Worm (Caenorhabditis elegans) whole organism, L2 larva: ENCODE measurements around the gene tnt-2.
"Not testable (repeated sequence)": the region's sequence is repeated elsewhere in the genome, so short reads cannot be mapped to it uniquely, and the experiment has no call there.

Experiments used
- C34F6.9 ChIP-seq: fragments of 150-350 bp; optimal IDR thresholded peaks from 2 replicates; lab custom pipeline; 2014; ENCODE audit warnings: missing biosample characterization, missing genetic modification characterization
- F13H6.1 ChIP-seq: sonication (generic microtip); optimal IDR thresholded peaks from 2 replicates; lab custom pipeline; 2016; ENCODE audit warnings: missing genetic modification characterization, missing compliant biosample characterization
- Y55F3AM.14 ChIP-seq: fragments of 200-800 bp; sonication (Bioruptor generic); optimal IDR thresholded peaks from 2 replicates; lab custom pipeline; 2018; ENCODE audit warnings: mild to moderate bottlenecking, missing genetic modification characterization, missing compliant biosample characterization
- aly-2 ChIP-seq: fragments of 150-350 bp; optimal IDR thresholded peaks from 2 replicates; lab custom pipeline; 2014; ENCODE audit warnings: missing biosample characterization, missing genetic modification characterization
- ama-1 ChIP-seq: fragments of 150-350 bp; optimal IDR thresholded peaks from 2 replicates; lab custom pipeline; 2018; ENCODE audit warnings: inconsistent platforms
- blmp-1 ChIP-seq: sonication (generic microtip); optimal IDR thresholded peaks from 2 replicates; lab custom pipeline; 2017; ENCODE audit warnings: missing genetic modification characterization, mild to moderate bottlenecking, missing compliant biosample characterization, antibody characterized with exemption, moderate library complexity; ENCODE audit not compliant: insufficient read depth
- ceh-16 ChIP-seq: fragments of 150-350 bp; optimal IDR thresholded peaks from 2 replicates; lab custom pipeline; 2014; ENCODE audit warnings: missing biosample characterization, missing genetic modification characterization
- ceh-82 ChIP-seq: fragments of 150-350 bp; optimal IDR thresholded peaks from 2 replicates; lab custom pipeline; 2014; ENCODE audit warnings: missing biosample characterization, missing genetic modification characterization
- crh-2 ChIP-seq: sonication (generic microtip); optimal IDR thresholded peaks from 2 replicates; lab custom pipeline; 2017; ENCODE audit warnings: missing biosample characterization, missing genetic modification characterization
- egl-27 ChIP-seq: sonication (generic microtip); optimal IDR thresholded peaks from 3 replicates; lab custom pipeline; 2017; ENCODE audit warnings: missing biosample characterization, missing genetic modification reagents, missing genetic modification characterization
- elt-1 ChIP-seq: fragments of 150-350 bp; optimal IDR thresholded peaks from 2 replicates; lab custom pipeline; 2014; ENCODE audit warnings: missing biosample characterization, missing genetic modification characterization
- fos-1 ChIP-seq: fragments of 150-350 bp; optimal IDR thresholded peaks from 2 replicates; lab custom pipeline; 2014; ENCODE audit warnings: missing biosample characterization, missing genetic modification characterization
- lin-11 ChIP-seq: fragments of 150-350 bp; sonication (generic microtip); optimal IDR thresholded peaks from 2 replicates; lab custom pipeline; 2014; ENCODE audit warnings: missing biosample characterization, missing genetic modification characterization, inconsistent platforms, mixed read lengths
- lin-13 ChIP-seq: fragments of 150-350 bp; optimal IDR thresholded peaks from 2 replicates; lab custom pipeline; 2014; ENCODE audit warnings: missing biosample characterization, missing genetic modification reagents, missing genetic modification characterization
- lsy-2 ChIP-seq, 2 experiments: fragments of 150-350 bp in 1 of 2; sonication (generic microtip) in 1 of 2; optimal IDR thresholded peaks; 2 replicates each; lab custom pipeline; 2014 to 2017; ENCODE audit warnings: missing biosample characterization in 2 of 2, missing genetic modification characterization in 2 of 2
- mab-5 ChIP-seq: fragments of 150-350 bp; optimal IDR thresholded peaks from 2 replicates; lab custom pipeline; 2014; ENCODE audit warnings: missing biosample characterization, missing genetic modification characterization
- mbf-1 ChIP-seq: sonication (generic microtip); optimal IDR thresholded peaks from 2 replicates; lab custom pipeline; 2017; ENCODE audit warnings: missing biosample characterization, missing genetic modification characterization
- nhr-10 ChIP-seq: sonication (generic microtip); optimal IDR thresholded peaks from 2 replicates; lab custom pipeline; 2017; ENCODE audit warnings: missing biosample characterization, missing genetic modification characterization
- nhr-129 ChIP-seq: fragments of 150-350 bp; optimal IDR thresholded peaks from 2 replicates; lab custom pipeline; 2014; ENCODE audit warnings: missing biosample characterization, missing genetic modification characterization
- nhr-21 ChIP-seq: fragments of 150-350 bp; optimal IDR thresholded peaks from 2 replicates; lab custom pipeline; 2014; ENCODE audit warnings: missing biosample characterization, missing genetic modification characterization
- nhr-237 ChIP-seq: fragments of 150-350 bp; optimal IDR thresholded peaks from 2 replicates; lab custom pipeline; 2014; ENCODE audit warnings: missing biosample characterization, missing genetic modification characterization
- nhr-25 ChIP-seq: fragments of 150-350 bp; sonication (generic microtip); optimal IDR thresholded peaks from 3 replicates; lab custom pipeline; 2014; ENCODE audit warnings: missing biosample characterization, missing genetic modification characterization
- nhr-6 ChIP-seq: fragments of 150-350 bp; optimal IDR thresholded peaks from 2 replicates; lab custom pipeline; 2014; ENCODE audit warnings: missing biosample characterization, missing genetic modification characterization
- peb-1 ChIP-seq: fragments of 150-350 bp; optimal IDR thresholded peaks from 2 replicates; lab custom pipeline; 2014; ENCODE audit warnings: missing biosample characterization, missing genetic modification characterization
- sem-4 ChIP-seq: fragments of 150-350 bp; optimal IDR thresholded peaks from 2 replicates; lab custom pipeline; 2014; ENCODE audit warnings: missing biosample characterization, missing genetic modification reagents, missing genetic modification characterization
- sma-3 ChIP-seq: sonication (generic microtip); optimal IDR thresholded peaks from 2 replicates; lab custom pipeline; 2016; ENCODE audit warnings: missing genetic modification reagents, missing genetic modification characterization, missing compliant biosample characterization
- sma-9 ChIP-seq, 2 experiments: fragments of 150-350 bp in 1 of 2; sonication (generic microtip) in 1 of 2; optimal IDR thresholded peaks; 2 replicates each; lab custom pipeline; 2014 to 2016; ENCODE audit warnings: missing genetic modification characterization in 2 of 2, mild to moderate bottlenecking in 1 of 2, missing biosample characterization in 1 of 2, missing compliant biosample characterization in 1 of 2, missing genetic modification reagents in 1 of 2, moderate library complexity in 1 of 2
- snpc-4 ChIP-seq: fragments of 150-350 bp; optimal IDR thresholded peaks from 2 replicates; lab custom pipeline; 2014; ENCODE audit warnings: missing biosample characterization, missing genetic modification characterization
- unc-39 ChIP-seq: fragments of 150-350 bp; optimal IDR thresholded peaks from 2 replicates; lab custom pipeline; 2014; ENCODE audit warnings: missing biosample characterization, missing genetic modification characterization
- unc-55 ChIP-seq: fragments of 150-350 bp; sonication (generic microtip); optimal IDR thresholded peaks from 3 replicates; lab custom pipeline; 2014; ENCODE audit warnings: missing biosample characterization, missing genetic modification reagents, missing genetic modification characterization
- unc-62 ChIP-seq: fragments of 150-350 bp; optimal IDR thresholded peaks from 2 replicates; lab custom pipeline; 2014; ENCODE audit warnings: missing biosample characterization, missing genetic modification reagents, missing genetic modification characterization
- zag-1 ChIP-seq: fragments of 150-350 bp; optimal IDR thresholded peaks from 2 replicates; lab custom pipeline; 2014; ENCODE audit warnings: missing biosample characterization, missing genetic modification characterization
- ztf-1 ChIP-seq: fragments of 200-800 bp; sonication (Bioruptor generic); conservative IDR thresholded peaks from 2 replicates; pipeline ENCODE4 v1.3.6; 2022; ENCODE audit warnings: missing genetic modification characterization, missing compliant biosample characterization
- ztf-11 ChIP-seq: sonication (generic microtip); optimal IDR thresholded peaks from 2 replicates; lab custom pipeline; 2017; ENCODE audit warnings: missing biosample characterization, missing genetic modification characterization

Gene tnt-2

DNA sequence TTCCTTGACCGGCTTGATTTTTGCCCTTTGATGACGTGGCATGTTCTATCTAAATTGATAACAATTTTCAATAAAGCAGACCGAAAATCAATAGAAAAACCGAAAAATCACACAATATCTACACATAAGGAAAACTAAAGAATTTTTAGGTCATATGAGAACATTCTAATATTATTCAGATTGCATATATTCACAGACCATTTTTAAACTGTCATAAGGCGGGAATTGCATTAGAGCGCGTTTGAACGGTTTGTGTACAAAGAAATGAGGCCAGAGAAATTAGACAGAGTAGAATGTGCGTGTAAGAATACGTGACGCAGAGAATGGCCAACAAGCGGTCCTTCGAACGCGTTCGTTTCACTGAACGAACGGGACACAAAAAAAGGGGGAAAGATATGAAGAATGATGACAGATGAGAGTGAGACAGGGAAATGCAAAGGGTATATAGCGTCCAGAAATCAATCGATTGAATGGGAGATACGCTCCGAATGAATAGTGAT lies 13.7 kb upstream of the tnt-2 start, which contains the start of gene M02D8.3 (continued):
- TF ChIP-seq F13H6.1 (tag; lab: Kevin White, UChicago) (no peak), ztf-11 (tag; lab: Kevin White, UChicago) (no peak), blmp-1 (no peak), ama-1 (lab: Kevin White, UChicago) (no peak), Y55F3AM.14 (no peak), egl-27 (no peak), nhr-10 (tag; lab: Kevin White, UChicago) (no peak), nhr-6 (tag; lab: Kevin White, UChicago) (no peak), snpc-4 (tag; lab: Kevin White, UChicago) (no peak), nhr-129 (tag; lab: Kevin White, UChicago) (peak; percentile 47), peb-1 (no peak), unc-62 (GFP tag; lab: Kevin White, UChicago) (no peak), C34F6.9 (peak; percentile 55), mbf-1 (tag; lab: Kevin White, UChicago) (no peak)

DNA sequence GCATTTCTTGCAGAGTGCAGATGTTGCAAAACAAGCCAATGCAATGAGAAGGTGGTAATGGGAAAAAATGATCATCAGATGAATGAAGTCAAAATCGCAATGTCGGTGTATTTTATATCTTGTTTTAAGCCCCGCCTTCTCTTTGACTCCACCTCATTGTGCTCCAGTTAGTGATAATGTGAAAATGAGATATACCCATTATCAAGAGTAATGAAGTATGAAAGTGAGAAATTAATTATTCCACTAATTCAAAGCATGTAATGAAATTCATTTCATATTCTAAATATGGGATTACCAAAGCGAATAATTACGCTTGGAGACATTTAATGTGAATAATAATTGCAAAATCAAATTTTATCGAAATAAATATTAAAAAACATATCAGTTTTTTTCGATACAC lies 8.5 kb upstream of the tnt-2 start, which contains the start of gene M02D8.6:
Gene M02D8.6 (minus strand): TSS at position 101 of the 400 bp plus-strand sequence.
- TF ChIP-seq ztf-1; unc-39 (tag; lab: Kevin White, UChicago); lsy-2 (tag; optimal IDR thresholded peaks at IDR 0.05; lab: Kevin White, UChicago): not testable (repeated sequence)

ce11 chrX:8727306-8727705 lies 4.0 kb upstream of the tnt-2 start, which contains the start of gene EGAP4.1:
TSS of gene EGAP4.1 (minus strand) at chrX:8727406.
- no peak for TF ChIP-seq unc-55
- no peak for TF ChIP-seq ceh-16 (tag; lab: Kevin White, UChicago)
- no peak for TF ChIP-seq crh-2 (tag; lab: Kevin White, UChicago)
- no peak for TF ChIP-seq nhr-129 (tag; lab: Kevin White, UChicago)
- TF ChIP-seq nhr-237 (tag; lab: Kevin White, UChicago), result no peak
- no peak for TF ChIP-seq peb-1
- no peak for TF ChIP-seq unc-39 (tag; lab: Kevin White, UChicago)

DNA sequence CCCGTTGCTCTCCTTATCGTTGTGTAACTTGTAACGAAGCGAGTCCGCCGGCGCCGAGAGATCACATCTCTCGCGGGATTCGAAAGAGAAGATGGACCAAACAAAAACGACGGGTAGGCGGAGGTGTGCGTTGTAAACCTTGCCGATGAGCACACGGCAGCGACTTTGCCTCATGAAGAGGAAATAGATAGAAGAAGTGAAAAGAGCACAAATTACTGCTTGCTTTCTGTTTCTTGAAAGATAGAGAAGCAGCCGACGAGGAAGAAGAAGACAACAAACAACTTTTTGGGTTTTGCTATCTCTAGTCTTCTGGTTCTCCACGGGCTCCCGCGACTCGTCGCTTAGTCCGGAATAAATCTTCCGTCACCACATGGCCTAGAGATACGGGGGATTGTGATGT lies 490 bp upstream of the tnt-2 start:
- TF ChIP-seq Y55F3AM.14 (no peak), ceh-82 (tag; lab: Kevin White, UChicago) (no peak), lin-13 (GFP tag; lab: Kevin White, UChicago) (peak; percentile 6), F13H6.1 (tag; lab: Kevin White, UChicago) (peak; percentile 83), aly-2 (tag; lab: Kevin White, UChicago) (no peak), lsy-2 (tag; optimal IDR thresholded peaks at IDR 0.05; lab: Kevin White, UChicago) (peak in 1 of 2 experiments; percentile 35), snpc-4 (tag; lab: Kevin White, UChicago) (peak; percentile 33), unc-55 (no peak), nhr-129 (tag; lab: Kevin White, UChicago) (peak; percentile 59), unc-62 (GFP tag; lab: Kevin White, UChicago) (no peak), fos-1 (tag; lab: Kevin White, UChicago) (no peak), elt-1 (tag; lab: Kevin White, UChicago) (no peak), egl-27 (no peak), ztf-11 (tag; lab: Kevin White, UChicago) (no peak), nhr-21 (tag; lab: Kevin White, UChicago) (no peak), nhr-25 (tag; lab: Kevin White, UChicago) (no peak), sem-4 (tag; lab: Kevin White, UChicago) (peak; percentile 22), peb-1 (no peak), lin-11 (tag; lab: Kevin White, UChicago) (no peak), mab-5 (tag; lab: Kevin White, UChicago) (no peak), nhr-237 (tag; lab: Kevin White, UChicago) (no peak), ama-1 (lab: Kevin White, UChicago) (no peak), sma-3 (no peak), sma-9 (GFP tag; optimal IDR thresholded peaks at IDR 0.05; lab: Kevin White, UChicago) (peak; percentile 46), sma-9 (tag; optimal IDR thresholded peaks at IDR 0.05; lab: Kevin White, UChicago) (no peak)

DNA sequence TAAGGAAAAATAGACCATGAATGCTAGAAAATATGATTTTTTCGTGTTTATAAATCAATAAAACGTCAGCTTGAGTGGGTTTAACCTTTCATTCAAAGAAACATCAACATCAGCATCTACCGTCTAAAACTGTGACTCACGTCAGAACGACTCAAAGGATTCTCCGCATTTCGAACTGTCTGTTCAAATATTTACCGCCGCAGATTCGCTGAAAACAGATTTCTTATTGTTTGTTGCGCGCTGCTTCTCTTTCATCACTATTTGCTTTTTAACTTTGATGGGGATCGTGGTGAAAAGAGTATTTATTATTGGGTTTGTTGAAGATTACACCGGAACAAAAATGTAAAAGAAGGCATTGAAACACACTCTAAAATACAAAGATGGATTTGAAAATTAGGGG lies 2.1 kb downstream of the tnt-2 start:
- TF ChIP-seq sma-9 (GFP tag; optimal IDR thresholded peaks at IDR 0.05; lab: Kevin White, UChicago) (peak; percentile 12), sma-9 (tag; optimal IDR thresholded peaks at IDR 0.05; lab: Kevin White, UChicago) (no peak), F13H6.1 (tag; lab: Kevin White, UChicago) (peak; percentile 37), zag-1 (no peak), nhr-129 (tag; lab: Kevin White, UChicago) (peak; percentile 34)
